Fruit fly (Drosophila melanogaster): Measurements from ENCODE around the gene ND-B8.
A peak's percentile ranks its signal among the peaks of the same experiment; 100 is the strongest.

ND-B8 gene

DNA sequence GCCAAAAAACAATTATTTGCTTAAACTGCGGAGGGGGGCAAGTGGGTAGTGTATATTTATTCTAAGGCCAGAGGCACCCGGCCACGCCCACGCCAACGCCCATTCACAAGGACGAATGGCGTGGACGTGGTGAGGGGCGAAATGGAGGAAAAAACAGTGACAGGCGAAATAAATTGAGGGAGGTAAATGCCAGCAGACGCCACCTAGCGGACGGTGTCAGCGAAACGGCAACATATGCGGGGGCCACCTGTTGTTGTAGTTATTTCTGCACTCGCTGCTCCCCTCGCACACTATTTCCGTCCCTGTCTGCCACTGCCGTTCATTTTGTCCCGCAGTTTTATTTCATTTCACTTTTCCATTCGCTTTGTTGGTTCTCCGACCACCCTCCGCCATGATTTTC lies 36.4 kb upstream of the ND-B8 start (continued):
- TF ChIP-seq CG10209 (GFP tag; optimal IDR thresholded peaks at IDR 0.05) (no peak), sd (tag; optimal IDR thresholded peaks at IDR 0.05) (no peak), toy (GFP tag; IDR thresholded peaks at IDR 0.05) (no peak), dpn (GFP tag; optimal IDR thresholded peaks at IDR 0.05) (peak in 1 of 2 experiments; percentile 4), ttk (GFP tag; IDR thresholded peaks at IDR 0.05) (0 out of 2 replicates have a peak, but pooled peaks have one; percentile 38), CG11093 (GFP tag; IDR thresholded peaks at IDR 0.05) (no peak), CG10979 (tag; optimal IDR thresholded peaks at IDR 0.05) (peak; percentile 96), C15 (GFP tag; IDR thresholded peaks at IDR 0.05) (0 out of 3 replicates have a peak, but pooled peaks have one; percentile 31), CG10366 (GFP tag; IDR thresholded peaks at IDR 0.05) (peak; percentile 38), pan (optimal IDR thresholded peaks at IDR 0.05) (no peak), pan (GFP tag; optimal IDR thresholded peaks at IDR 0.05 in 1 of 2, IDR thresholded peaks at IDR 0.05 in 1 of 2) (peak in 1 of 2 experiments; percentile 31), kah (GFP tag; optimal IDR thresholded peaks at IDR 0.05) (peak; percentile 94), CG3726 (GFP tag; IDR thresholded peaks at IDR 0.05) (no peak), CG14441 (GFP tag; IDR thresholded peaks at IDR 0.05) (peak; percentile 42; the same call in 1 of the 2 replicates), CG10321 (GFP tag; IDR thresholded peaks at IDR 0.05) (0 out of 2 replicates have a peak, but pooled peaks have one; percentile 12), mirr (GFP tag; optimal IDR thresholded peaks at IDR 0.05) (peak; percentile 7), ci (GFP tag; IDR thresholded peaks at IDR 0.05) (peak; percentile 52; the same call in 1 of the 3 replicates), CG14667 (GFP tag; IDR thresholded peaks at IDR 0.05) (peak; percentile 32; the same call in 1 of the 2 replicates), Dip2 (GFP tag; IDR thresholded peaks at IDR 0.05) (peak; percentile 91), Pdp1 (GFP tag; optimal IDR thresholded peaks at IDR 0.05) (peak in 1 of 2 experiments; percentile 10), croc (GFP tag; conservative IDR thresholded peaks at IDR 0.05) (peak; percentile 13; the same call in 1 of the 3 replicates), CG11247 (GFP tag; IDR thresholded peaks at IDR 0.05) (peak; percentile 44; the same call in 1 of the 2 replicates), CTCF (GFP tag; optimal IDR thresholded peaks at IDR 0.05) (peak; percentile 94), CG1832 (GFP tag; optimal IDR thresholded peaks at IDR 0.05) (peak; percentile 34), Poxn (GFP tag; IDR thresholded peaks at IDR 0.05) (no peak), dmrt99B (tag; optimal IDR thresholded peaks at IDR 0.05) (peak; percentile 18), ind (GFP tag; optimal IDR thresholded peaks at IDR 0.05) (peak; percentile 32), crc (GFP tag; optimal IDR thresholded peaks at IDR 0.05) (no peak), Optix (GFP tag; IDR thresholded peaks at IDR 0.05) (peak; percentile 32; the same call in 1 of the 3 replicates), slbo (GFP tag; IDR thresholded peaks at IDR 0.05) (peak; percentile 27; the same call in 1 of the 2 replicates), CG10959 (GFP tag; IDR thresholded peaks at IDR 0.05) (peak; percentile 34; the same call in 1 of the 2 replicates), Gsc (GFP tag; IDR thresholded peaks at IDR 0.05) (no peak), scrt (GFP tag; optimal IDR thresholded peaks at IDR 0.05) (peak; percentile 48), Lim3 (GFP tag; IDR thresholded peaks at IDR 0.05) (0 out of 2 replicates have a peak, but pooled peaks have one; percentile 17), H2.0 (GFP tag; IDR thresholded peaks at IDR 0.05) (0 out of 2 replicates have a peak, but pooled peaks have one; percentile 35), lmd (GFP tag; IDR thresholded peaks at IDR 0.05) (peak; percentile 53), onecut (GFP tag; IDR thresholded peaks at IDR 0.05) (peak; percentile 33; the same call in 1 of the 2 replicates), CG1603 (tag; optimal IDR thresholded peaks at IDR 0.05) (peak; percentile 25), Xbp1 (GFP tag; optimal IDR thresholded peaks at IDR 0.05) (peak; percentile 1), dimm (GFP tag; IDR thresholded peaks at IDR 0.05) (0 out of 2 replicates have a peak, but pooled peaks have one; percentile 33), CG15011 (GFP tag; optimal IDR thresholded peaks at IDR 0.05) (no peak), chinmo (GFP tag; IDR thresholded peaks at IDR 0.05; ENCODE audit: partially characterized antibody) (0 out of 4 replicates have a peak, but pooled peaks have one; percentile 49)

DNA sequence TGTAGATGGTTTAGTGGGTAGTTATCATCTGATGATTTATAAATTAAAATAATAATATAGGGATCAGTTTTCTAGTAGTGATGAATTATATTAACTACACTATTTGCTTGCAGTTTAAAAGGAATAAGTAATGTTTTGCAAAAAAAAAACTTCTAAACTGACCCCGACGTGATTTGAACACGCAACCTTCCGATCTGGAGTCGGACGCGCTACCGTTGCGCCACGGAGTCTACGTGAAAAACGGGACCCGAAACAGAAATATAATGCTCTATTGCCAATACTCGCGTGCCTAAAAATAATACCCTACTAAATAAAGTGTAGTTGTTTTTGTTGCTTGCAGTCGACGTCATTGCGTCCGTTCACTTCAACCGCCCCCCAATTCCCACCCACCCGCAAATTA lies 35.6 kb upstream of the ND-B8 start:
- TF ChIP-seq sima (GFP tag; optimal IDR thresholded peaks at IDR 0.05), result no peak
- TF ChIP-seq Lpt (GFP tag; optimal IDR thresholded peaks at IDR 0.05), result no peak
- TF ChIP-seq CG32767 (GFP tag; IDR thresholded peaks at IDR 0.05), result no peak
- no peak for TF ChIP-seq CG7786 (GFP tag; optimal IDR thresholded peaks at IDR 0.05)
- TF ChIP-seq CG4854 (GFP tag; optimal IDR thresholded peaks at IDR 0.05), result no peak
- no peak for TF ChIP-seq Taf1 (GFP tag; IDR thresholded peaks at IDR 0.05)
- TF ChIP-seq trh (GFP tag; optimal IDR thresholded peaks at IDR 0.05), result no peak
- no peak for TF ChIP-seq CG6813 (GFP tag; optimal IDR thresholded peaks at IDR 0.05)
- TF ChIP-seq CG15514 (GFP tag; optimal IDR thresholded peaks at IDR 0.05), result no peak
- no peak for TF ChIP-seq lola (GFP tag; optimal IDR thresholded peaks at IDR 0.05)
- TF ChIP-seq Gsc (GFP tag; IDR thresholded peaks at IDR 0.05), result no peak
- no peak for TF ChIP-seq CG14710 (tag; optimal IDR thresholded peaks at IDR 0.05)
- no peak for TF ChIP-seq aop (GFP tag; IDR thresholded peaks at IDR 0.05)
